Worm (Caenorhabditis elegans) whole organism, L2 larva: ENCODE results near the gene mcm-5.
A peak's percentile ranks its signal among the peaks of the same experiment; 100 is the strongest.

ENCODE experiments used
- C34F6.9 ChIP-seq: fragments of 150-350 bp; optimal IDR thresholded peaks from 2 replicates; lab custom pipeline; 2014; ENCODE audit warnings: missing biosample characterization, missing genetic modification characterization
- F13H6.1 ChIP-seq: sonication (generic microtip); optimal IDR thresholded peaks from 2 replicates; lab custom pipeline; 2016; ENCODE audit warnings: missing genetic modification characterization, missing compliant biosample characterization
- R02D3.7 ChIP-seq: fragments of 150-350 bp; optimal IDR thresholded peaks from 2 replicates; lab custom pipeline; 2014; ENCODE audit warnings: missing biosample characterization, missing genetic modification characterization
- Y55F3AM.14 ChIP-seq: fragments of 200-800 bp; sonication (Bioruptor generic); optimal IDR thresholded peaks from 2 replicates; lab custom pipeline; 2018; ENCODE audit warnings: mild to moderate bottlenecking, missing genetic modification characterization, missing compliant biosample characterization
- ZK546.5 ChIP-seq: sonication (generic microtip); optimal IDR thresholded peaks from 2 replicates; lab custom pipeline; 2017; ENCODE audit warnings: missing biosample characterization, missing genetic modification characterization
- alr-1 ChIP-seq: fragments of 150-350 bp; optimal IDR thresholded peaks from 2 replicates; lab custom pipeline; 2014; ENCODE audit warnings: missing biosample characterization, missing genetic modification characterization
- aly-2 ChIP-seq: fragments of 150-350 bp; optimal IDR thresholded peaks from 2 replicates; lab custom pipeline; 2014; ENCODE audit warnings: missing biosample characterization, missing genetic modification characterization
- ama-1 ChIP-seq: fragments of 150-350 bp; optimal IDR thresholded peaks from 2 replicates; lab custom pipeline; 2018; ENCODE audit warnings: inconsistent platforms
- blmp-1 ChIP-seq: sonication (generic microtip); optimal IDR thresholded peaks from 2 replicates; lab custom pipeline; 2017; ENCODE audit warnings: missing genetic modification characterization, mild to moderate bottlenecking, missing compliant biosample characterization, antibody characterized with exemption, moderate library complexity; ENCODE audit not compliant: insufficient read depth
- ceh-16 ChIP-seq: fragments of 150-350 bp; optimal IDR thresholded peaks from 2 replicates; lab custom pipeline; 2014; ENCODE audit warnings: missing biosample characterization, missing genetic modification characterization
- ceh-82 ChIP-seq: fragments of 150-350 bp; optimal IDR thresholded peaks from 2 replicates; lab custom pipeline; 2014; ENCODE audit warnings: missing biosample characterization, missing genetic modification characterization
- crh-2 ChIP-seq: sonication (generic microtip); optimal IDR thresholded peaks from 2 replicates; lab custom pipeline; 2017; ENCODE audit warnings: missing biosample characterization, missing genetic modification characterization
- dmd-4 ChIP-seq: sonication (generic microtip); optimal IDR thresholded peaks from 2 replicates; lab custom pipeline; 2017; ENCODE audit warnings: missing biosample characterization, missing genetic modification characterization
- elt-1 ChIP-seq: fragments of 150-350 bp; optimal IDR thresholded peaks from 2 replicates; lab custom pipeline; 2014; ENCODE audit warnings: missing biosample characterization, missing genetic modification characterization
- elt-3 ChIP-seq: sonication (generic microtip); optimal IDR thresholded peaks from 2 replicates; lab custom pipeline; 2017; ENCODE audit warnings: missing biosample characterization, missing genetic modification characterization
- fos-1 ChIP-seq: fragments of 150-350 bp; optimal IDR thresholded peaks from 2 replicates; lab custom pipeline; 2014; ENCODE audit warnings: missing biosample characterization, missing genetic modification characterization
- gmeb-1 ChIP-seq: fragments of 150-350 bp; optimal IDR thresholded peaks from 2 replicates; lab custom pipeline; 2014; ENCODE audit warnings: missing biosample characterization, missing genetic modification characterization
- lin-11 ChIP-seq: fragments of 150-350 bp; sonication (generic microtip); optimal IDR thresholded peaks from 2 replicates; lab custom pipeline; 2014; ENCODE audit warnings: missing biosample characterization, missing genetic modification characterization, inconsistent platforms, mixed read lengths
- lin-39 ChIP-seq: fragments of 150-350 bp; optimal IDR thresholded peaks from 2 replicates; lab custom pipeline; 2014; ENCODE audit warnings: missing biosample characterization, missing genetic modification reagents, missing genetic modification characterization
- lsy-2 ChIP-seq, 2 experiments: fragments of 150-350 bp in 1 of 2; sonication (generic microtip) in 1 of 2; optimal IDR thresholded peaks; 2 replicates each; lab custom pipeline; 2014 to 2017; ENCODE audit warnings: missing biosample characterization in 2 of 2, missing genetic modification characterization in 2 of 2
- mab-5 ChIP-seq: fragments of 150-350 bp; optimal IDR thresholded peaks from 2 replicates; lab custom pipeline; 2014; ENCODE audit warnings: missing biosample characterization, missing genetic modification characterization
- mbf-1 ChIP-seq: sonication (generic microtip); optimal IDR thresholded peaks from 2 replicates; lab custom pipeline; 2017; ENCODE audit warnings: missing biosample characterization, missing genetic modification characterization
- mdl-1 ChIP-seq, 2 experiments: fragments of 150-350 bp in 1 of 2; sonication (generic microtip) in 1 of 2; optimal IDR thresholded peaks; 2 replicates each; lab custom pipeline; 2017; ENCODE audit warnings: missing biosample characterization in 2 of 2, missing genetic modification characterization in 2 of 2
- nhr-10 ChIP-seq: sonication (generic microtip); optimal IDR thresholded peaks from 2 replicates; lab custom pipeline; 2017; ENCODE audit warnings: missing biosample characterization, missing genetic modification characterization
- nhr-12 ChIP-seq: fragments of 150-350 bp; optimal IDR thresholded peaks from 2 replicates; lab custom pipeline; 2014; ENCODE audit warnings: missing biosample characterization, missing genetic modification characterization
- nhr-129 ChIP-seq: fragments of 150-350 bp; optimal IDR thresholded peaks from 2 replicates; lab custom pipeline; 2014; ENCODE audit warnings: missing biosample characterization, missing genetic modification characterization
- nhr-21 ChIP-seq: fragments of 150-350 bp; optimal IDR thresholded peaks from 2 replicates; lab custom pipeline; 2014; ENCODE audit warnings: missing biosample characterization, missing genetic modification characterization
- nhr-23 ChIP-seq: fragments of 150-350 bp; optimal IDR thresholded peaks from 2 replicates; lab custom pipeline; 2014; ENCODE audit warnings: missing biosample characterization, missing genetic modification reagents, missing genetic modification characterization
- nhr-237 ChIP-seq: fragments of 150-350 bp; optimal IDR thresholded peaks from 2 replicates; lab custom pipeline; 2014; ENCODE audit warnings: missing biosample characterization, missing genetic modification characterization
- nhr-25 ChIP-seq: fragments of 150-350 bp; sonication (generic microtip); optimal IDR thresholded peaks from 3 replicates; lab custom pipeline; 2014; ENCODE audit warnings: missing biosample characterization, missing genetic modification characterization
- nhr-6 ChIP-seq: fragments of 150-350 bp; optimal IDR thresholded peaks from 2 replicates; lab custom pipeline; 2014; ENCODE audit warnings: missing biosample characterization, missing genetic modification characterization
- nhr-77 ChIP-seq: fragments of 150-350 bp; optimal IDR thresholded peaks from 2 replicates; lab custom pipeline; 2014; ENCODE audit warnings: missing biosample characterization, missing genetic modification characterization
- peb-1 ChIP-seq: fragments of 150-350 bp; optimal IDR thresholded peaks from 2 replicates; lab custom pipeline; 2014; ENCODE audit warnings: missing biosample characterization, missing genetic modification characterization
- sem-4 ChIP-seq: fragments of 150-350 bp; optimal IDR thresholded peaks from 2 replicates; lab custom pipeline; 2014; ENCODE audit warnings: missing biosample characterization, missing genetic modification reagents, missing genetic modification characterization
- skn-1 ChIP-seq: sonication (generic microtip); optimal IDR thresholded peaks from 2 replicates; lab custom pipeline; 2017; ENCODE audit warnings: missing biosample characterization, missing genetic modification characterization
- sma-3 ChIP-seq: sonication (generic microtip); optimal IDR thresholded peaks from 2 replicates; lab custom pipeline; 2016; ENCODE audit warnings: missing genetic modification reagents, missing genetic modification characterization, missing compliant biosample characterization
- sma-9 ChIP-seq, 2 experiments: fragments of 150-350 bp in 1 of 2; sonication (generic microtip) in 1 of 2; optimal IDR thresholded peaks; 2 replicates each; lab custom pipeline; 2014 to 2016; ENCODE audit warnings: missing genetic modification characterization in 2 of 2, mild to moderate bottlenecking in 1 of 2, missing biosample characterization in 1 of 2, missing compliant biosample characterization in 1 of 2, missing genetic modification reagents in 1 of 2, moderate library complexity in 1 of 2
- snpc-4 ChIP-seq: fragments of 150-350 bp; optimal IDR thresholded peaks from 2 replicates; lab custom pipeline; 2014; ENCODE audit warnings: missing biosample characterization, missing genetic modification characterization
- unc-39 ChIP-seq: fragments of 150-350 bp; optimal IDR thresholded peaks from 2 replicates; lab custom pipeline; 2014; ENCODE audit warnings: missing biosample characterization, missing genetic modification characterization
- unc-55 ChIP-seq: fragments of 150-350 bp; sonication (generic microtip); optimal IDR thresholded peaks from 3 replicates; lab custom pipeline; 2014; ENCODE audit warnings: missing biosample characterization, missing genetic modification reagents, missing genetic modification characterization
- unc-62 ChIP-seq: fragments of 150-350 bp; optimal IDR thresholded peaks from 2 replicates; lab custom pipeline; 2014; ENCODE audit warnings: missing biosample characterization, missing genetic modification reagents, missing genetic modification characterization
- zag-1 ChIP-seq: fragments of 150-350 bp; optimal IDR thresholded peaks from 2 replicates; lab custom pipeline; 2014; ENCODE audit warnings: missing biosample characterization, missing genetic modification characterization
- ztf-1 ChIP-seq: fragments of 200-800 bp; sonication (Bioruptor generic); conservative IDR thresholded peaks from 2 replicates; pipeline ENCODE4 v1.3.6; 2022; ENCODE audit warnings: missing genetic modification characterization, missing compliant biosample characterization
- ztf-11 ChIP-seq: sonication (generic microtip); optimal IDR thresholded peaks from 2 replicates; lab custom pipeline; 2017; ENCODE audit warnings: missing biosample characterization, missing genetic modification characterization
- ztf-4 ChIP-seq: fragments of 150-350 bp; optimal IDR thresholded peaks from 2 replicates; lab custom pipeline; 2014; ENCODE audit warnings: missing biosample characterization, missing genetic modification characterization

mcm-5 gene

ce11 chrIII:4281955-4282618 lies 9.0 kb downstream of the mcm-5 start (continued):
- TF ChIP-seq fos-1 (tag; lab: Kevin White, UChicago) = peak; percentile 94
- TF ChIP-seq unc-39 (tag; lab: Kevin White, UChicago) = no peak
- peak; percentile 99 for TF ChIP-seq nhr-21 (tag; lab: Kevin White, UChicago)
- TF ChIP-seq sma-9 (GFP tag; optimal IDR thresholded peaks at IDR 0.05; lab: Kevin White, UChicago) = peak; percentile 100
- peak; percentile 97 for TF ChIP-seq sma-9 (tag; optimal IDR thresholded peaks at IDR 0.05; lab: Kevin White, UChicago)
- peak; percentile 3 for TF ChIP-seq R02D3.7
- TF ChIP-seq nhr-12 = peak; percentile 67
- peak; percentile 97 for TF ChIP-seq ztf-4 (tag; lab: Kevin White, UChicago)
- peak; percentile 85 for TF ChIP-seq unc-62 (GFP tag; lab: Kevin White, UChicago)
- no peak for TF ChIP-seq nhr-23 (tag; lab: Kevin White, UChicago)
- TF ChIP-seq lin-11 = peak; percentile 95
- TF ChIP-seq nhr-25 (tag; lab: Kevin White, UChicago) = peak; percentile 98
- peak; percentile 100 for TF ChIP-seq F13H6.1 (tag; lab: Kevin White, UChicago)
- peak; percentile 74 for TF ChIP-seq ceh-82
- peak; percentile 30 for TF ChIP-seq elt-1 (tag; lab: Kevin White, UChicago)
- peak; percentile 27 for TF ChIP-seq nhr-77 (tag; lab: Kevin White, UChicago)
- TF ChIP-seq nhr-6 (tag; lab: Kevin White, UChicago) = peak; percentile 96
- TF ChIP-seq ceh-16 (tag; lab: Kevin White, UChicago) = peak; percentile 93
- TF ChIP-seq skn-1 (tag; lab: Kevin White, UChicago) = peak; percentile 54
- peak; percentile 97 for TF ChIP-seq crh-2
- peak; percentile 15 for TF ChIP-seq dmd-4 (tag; lab: Kevin White, UChicago)
- peak; percentile 57 for TF ChIP-seq ZK546.5 (tag; lab: Kevin White, UChicago)
- no peak for TF ChIP-seq ztf-1 (GFP tag; lab: Robert Waterston, UW)
- TF ChIP-seq alr-1 (tag; lab: Kevin White, UChicago) = no peak
- TF ChIP-seq snpc-4 (tag; lab: Kevin White, UChicago) = peak; percentile 91

ce11 chrIII:4280215-4281173 lies 10.6 kb downstream of the mcm-5 start, which contains the start of gene sup-26:
Gene sup-26, minus strand, starts transcription at chrIII:4280224.
- TF ChIP-seq ztf-4 (tag; lab: Kevin White, UChicago) (no peak), ZK546.5 (tag; lab: Kevin White, UChicago) (no peak), alr-1 (tag; lab: Kevin White, UChicago) (no peak), nhr-25 (tag; lab: Kevin White, UChicago) (peak; percentile 20), nhr-12 (no peak), ztf-11 (tag; lab: Kevin White, UChicago) (no peak), mdl-1 (tag; optimal IDR thresholded peaks at IDR 0.05; lab: Kevin White, UChicago) (no peak), elt-3 (no peak), nhr-237 (no peak), nhr-21 (tag; lab: Kevin White, UChicago) (peak; percentile 19), R02D3.7 (no peak), snpc-4 (tag; lab: Kevin White, UChicago) (no peak), nhr-23 (tag; lab: Kevin White, UChicago) (no peak), aly-2 (tag; lab: Kevin White, UChicago) (no peak), lsy-2 (tag; optimal IDR thresholded peaks at IDR 0.05; lab: Kevin White, UChicago) (peak in 1 of 2 experiments; percentile 18), ceh-16 (tag; lab: Kevin White, UChicago) (peak; percentile 67), gmeb-1 (tag; lab: Kevin White, UChicago) (no peak), dmd-4 (tag; lab: Kevin White, UChicago) (no peak), ztf-1 (GFP tag; lab: Robert Waterston, UW) (no peak), fos-1 (tag; lab: Kevin White, UChicago) (peak; percentile 17), mbf-1 (tag; lab: Kevin White, UChicago) (no peak), lin-11 (no peak), sma-3 (GFP tag; lab: Kevin White, UChicago) (no peak), nhr-129 (tag; lab: Kevin White, UChicago) (peak; percentile 62), mab-5 (tag; lab: Kevin White, UChicago) (no peak), blmp-1 (no peak), peb-1 (tag; lab: Kevin White, UChicago) (no peak), elt-1 (tag; lab: Kevin White, UChicago) (no peak), lin-39 (tag; lab: Kevin White, UChicago) (no peak), nhr-10 (tag; lab: Kevin White, UChicago) (no peak), ama-1 (no peak), sem-4 (tag; lab: Kevin White, UChicago) (no peak), Y55F3AM.14 (GFP tag; lab: Kevin White, UChicago) (no peak), unc-39 (tag; lab: Kevin White, UChicago) (no peak), ceh-82 (no peak), unc-62 (GFP tag; lab: Kevin White, UChicago) (no peak), F13H6.1 (tag; lab: Kevin White, UChicago) (peak; percentile 62), C34F6.9 (no peak), nhr-6 (tag; lab: Kevin White, UChicago) (no peak), zag-1 (no peak), unc-55 (GFP tag; lab: Kevin White, UChicago) (no peak), skn-1 (tag; lab: Kevin White, UChicago) (no peak)
